Fruit fly (Drosophila melanogaster) whole organism, wandering third instar larva: Measurements from ENCODE around the gene cmet.
A peak's percentile ranks its signal among the peaks of the same experiment; 100 is the strongest.

Experiments
- Abd-B ChIP-seq: fragments of >200 bp; optimal IDR thresholded peaks from 2 replicates; lab custom pipeline; 2017; ENCODE audit warnings: missing biosample characterization, missing genetic modification characterization
- CG32264 ChIP-seq: fragments of 200-800 bp; sonication (Bioruptor generic); optimal IDR thresholded peaks from 2 replicates; lab custom pipeline; 2016; ENCODE audit warnings: missing biosample characterization, missing genetic modification characterization
- CG9705 ChIP-seq: fragments of 200-800 bp; sonication (Bioruptor generic); optimal IDR thresholded peaks from 2 replicates; lab custom pipeline; 2018; ENCODE audit warnings: missing biosample characterization, mild to moderate bottlenecking, missing genetic modification characterization
- CrebA ChIP-seq: fragments of 200-800 bp; sonication (Bioruptor generic); optimal IDR thresholded peaks from 2 replicates; lab custom pipeline; 2016; ENCODE audit warnings: missing biosample characterization, mild to moderate bottlenecking, missing genetic modification characterization, borderline replicate concordance
- Dfd ChIP-seq: fragments of >200 bp; optimal IDR thresholded peaks from 2 replicates; lab custom pipeline; 2017; ENCODE audit warnings: missing biosample characterization, missing genetic modification characterization
- Dif ChIP-seq: fragments of 200-275, 200-300 bp; sonication (Bioruptor generic); optimal IDR thresholded peaks from 2 replicates; lab custom pipeline; 2018; ENCODE audit warnings: missing biosample characterization, missing genetic modification characterization; ENCODE audit not compliant: partially characterized antibody
- GATAd ChIP-seq: sonication (Bioruptor generic); optimal IDR thresholded peaks from 2 replicates; lab custom pipeline; 2016; ENCODE audit warnings: missing biosample characterization, missing genetic modification characterization
- HLH106 ChIP-seq: fragments of 200-800 bp; optimal IDR thresholded peaks from 3 replicates; lab custom pipeline; 2019; ENCODE audit warnings: missing biosample characterization, mild to moderate bottlenecking, missing genetic modification characterization, moderate library complexity
- Hnf4 ChIP-seq: fragments of 200-800 bp; sonication (Bioruptor generic); optimal IDR thresholded peaks from 2 replicates; lab custom pipeline; 2016; ENCODE audit warnings: missing biosample characterization, mild to moderate bottlenecking, missing genetic modification characterization
- Hr78 ChIP-seq: fragments of >200 bp; optimal IDR thresholded peaks from 2 replicates; lab custom pipeline; 2017; ENCODE audit warnings: missing biosample characterization, missing genetic modification characterization
- Hr83 ChIP-seq: fragments of 200-300 bp; sonication (Bioruptor generic); optimal IDR thresholded peaks from 2 replicates; lab custom pipeline; 2016; ENCODE audit warnings: missing biosample characterization, mild to moderate bottlenecking, missing genetic modification characterization, moderate library complexity; ENCODE audit not compliant: poor library complexity, severe bottlenecking
- Jra ChIP-seq: sonication (Bioruptor generic); optimal IDR thresholded peaks from 2 replicates; lab custom pipeline; 2016; ENCODE audit warnings: missing biosample characterization, missing genetic modification characterization
- Mio ChIP-seq: sonication (Bioruptor generic); optimal IDR thresholded peaks from 2 replicates; lab custom pipeline; 2016; ENCODE audit warnings: missing biosample characterization, missing genetic modification characterization
- Myc ChIP-seq: fragments of >200 bp; optimal IDR thresholded peaks from 2 replicates; lab custom pipeline; 2017
- N ChIP-seq: fragments of >200 bp; optimal IDR thresholded peaks from 2 replicates; lab custom pipeline; 2018; ENCODE audit warnings: missing biosample characterization, missing external identifiers, missing genetic modification characterization
- OdsH ChIP-seq: fragments of 200-800 bp; sonication (Bioruptor generic); optimal IDR thresholded peaks from 2 replicates; lab custom pipeline; 2016; ENCODE audit warnings: missing biosample characterization, mild to moderate bottlenecking, missing genetic modification characterization
- Rel ChIP-seq, 2 experiments: fragments of 200-800 bp; sonication (Bioruptor generic) in 1 of 2; optimal IDR thresholded peaks; 2 replicates in 1 of 2; 3 replicates in 1 of 2; lab custom pipeline; 2016 to 2019; ENCODE audit warnings: mild to moderate bottlenecking in 2 of 2, missing biosample characterization in 2 of 2, missing genetic modification characterization in 2 of 2, moderate library complexity in 1 of 2
- Sp1 ChIP-seq: fragments of 200-800 bp; sonication (Bioruptor generic); optimal IDR thresholded peaks from 3 replicates; lab custom pipeline; 2019; ENCODE audit warnings: missing biosample characterization, mild to moderate bottlenecking, missing genetic modification characterization, moderate library complexity
- Vsx2 ChIP-seq: fragments of 200-300, 225-300 bp; sonication (Bioruptor generic); optimal IDR thresholded peaks from 2 replicates; lab custom pipeline; 2018; ENCODE audit warnings: missing biosample characterization, missing genetic modification characterization; ENCODE audit not compliant: partially characterized antibody
- br ChIP-seq: fragments of 200-800 bp; sonication (Bioruptor generic); optimal IDR thresholded peaks from 2 replicates; lab custom pipeline; 2016; ENCODE audit warnings: missing biosample characterization, missing genetic modification characterization
- brk ChIP-seq: fragments of 200-800 bp; sonication (Bioruptor generic); optimal IDR thresholded peaks from 2 replicates; lab custom pipeline; 2016; ENCODE audit warnings: missing biosample characterization, mild to moderate bottlenecking, missing genetic modification characterization
- dl ChIP-seq, 2 experiments: fragments of 175-275, 200-275 bp in 1 of 2; fragments of 200-275 bp in 1 of 2; sonication (Bioruptor generic); optimal IDR thresholded peaks; lab custom pipeline; 2018; ENCODE audit warnings: mild to moderate bottlenecking in 2 of 2, missing biosample characterization in 2 of 2, missing genetic modification characterization in 2 of 2, moderate library complexity in 2 of 2; ENCODE audit not compliant: partially characterized antibody in 2 of 2, insufficient read depth in 1 of 2
- dmrt93B ChIP-seq: fragments of 200-800 bp; sonication (Bioruptor generic); optimal IDR thresholded peaks from 2 replicates; lab custom pipeline; 2018; ENCODE audit warnings: missing biosample characterization, mild to moderate bottlenecking, missing genetic modification characterization
- dsf ChIP-seq: sonication (Bioruptor generic); optimal IDR thresholded peaks from 2 replicates; lab custom pipeline; 2016; ENCODE audit warnings: missing biosample characterization, missing genetic modification characterization, borderline replicate concordance
- ey ChIP-seq: fragments of 200-800 bp; sonication (Bioruptor generic); optimal IDR thresholded peaks from 2 replicates; lab custom pipeline; 2016; ENCODE audit warnings: missing biosample characterization, missing genetic modification characterization
- foxo ChIP-seq, 2 experiments: fragments of 200-800 bp; sonication (Bioruptor generic); optimal IDR thresholded peaks; 2 replicates in 1 of 2; 3 replicates in 1 of 2; lab custom pipeline; 2016 to 2017; ENCODE audit warnings: missing biosample characterization in 2 of 2, missing genetic modification characterization in 2 of 2
- fru ChIP-seq: fragments of 200-800 bp; sonication (Bioruptor generic); optimal IDR thresholded peaks from 3 replicates; lab custom pipeline; 2016; ENCODE audit warnings: missing biosample characterization, mild to moderate bottlenecking, missing genetic modification characterization
- h ChIP-seq: fragments of 200-800 bp; sonication (Bioruptor generic); optimal IDR thresholded peaks from 3 replicates; lab custom pipeline; 2016; ENCODE audit warnings: missing biosample characterization, mild to moderate bottlenecking, missing genetic modification characterization
- jim ChIP-seq: fragments of 175-275, 200-325 bp; sonication (Bioruptor generic); optimal IDR thresholded peaks from 2 replicates; lab custom pipeline; 2016; ENCODE audit warnings: missing biosample characterization, mild to moderate bottlenecking, missing genetic modification characterization
- lola ChIP-seq: fragments of >200 bp; optimal IDR thresholded peaks from 2 replicates; lab custom pipeline; 2017; ENCODE audit warnings: missing biosample characterization, missing genetic modification characterization
- pan ChIP-seq: fragments of >200 bp; optimal IDR thresholded peaks from 2 replicates; lab custom pipeline; 2017
- psq ChIP-seq: fragments of 200-800 bp; sonication (Bioruptor generic); optimal IDR thresholded peaks from 3 replicates; lab custom pipeline; 2017; ENCODE audit warnings: missing biosample characterization, mild to moderate bottlenecking, missing genetic modification characterization, moderate library complexity
- rgr ChIP-seq: fragments of 200-800 bp; sonication (Bioruptor generic); optimal IDR thresholded peaks from 3 replicates; lab custom pipeline; 2016; ENCODE audit warnings: missing biosample characterization, mild to moderate bottlenecking, missing genetic modification characterization
- sage ChIP-seq: fragments of 200-800 bp; sonication (Bioruptor generic); optimal IDR thresholded peaks from 2 replicates; lab custom pipeline; 2016; ENCODE audit warnings: missing biosample characterization, mild to moderate bottlenecking, missing genetic modification characterization
- sv ChIP-seq: fragments of 200-800 bp; sonication (Bioruptor generic); optimal IDR thresholded peaks from 3 replicates; lab custom pipeline; 2016; ENCODE audit warnings: missing biosample characterization, missing genetic modification characterization
- tai ChIP-seq: sonication (Bioruptor generic); optimal IDR thresholded peaks from 2 replicates; lab custom pipeline; 2016; ENCODE audit warnings: missing biosample characterization, missing genetic modification characterization
- usp ChIP-seq: fragments of >200 bp; optimal IDR thresholded peaks from 2 replicates; lab custom pipeline; 2017; ENCODE audit warnings: missing biosample characterization, missing genetic modification characterization
- woc ChIP-seq: sonication (Bioruptor generic); optimal IDR thresholded peaks from 2 replicates; lab custom pipeline; 2016; ENCODE audit warnings: missing biosample characterization, mild to moderate bottlenecking, missing genetic modification characterization

cmet gene

DNA sequence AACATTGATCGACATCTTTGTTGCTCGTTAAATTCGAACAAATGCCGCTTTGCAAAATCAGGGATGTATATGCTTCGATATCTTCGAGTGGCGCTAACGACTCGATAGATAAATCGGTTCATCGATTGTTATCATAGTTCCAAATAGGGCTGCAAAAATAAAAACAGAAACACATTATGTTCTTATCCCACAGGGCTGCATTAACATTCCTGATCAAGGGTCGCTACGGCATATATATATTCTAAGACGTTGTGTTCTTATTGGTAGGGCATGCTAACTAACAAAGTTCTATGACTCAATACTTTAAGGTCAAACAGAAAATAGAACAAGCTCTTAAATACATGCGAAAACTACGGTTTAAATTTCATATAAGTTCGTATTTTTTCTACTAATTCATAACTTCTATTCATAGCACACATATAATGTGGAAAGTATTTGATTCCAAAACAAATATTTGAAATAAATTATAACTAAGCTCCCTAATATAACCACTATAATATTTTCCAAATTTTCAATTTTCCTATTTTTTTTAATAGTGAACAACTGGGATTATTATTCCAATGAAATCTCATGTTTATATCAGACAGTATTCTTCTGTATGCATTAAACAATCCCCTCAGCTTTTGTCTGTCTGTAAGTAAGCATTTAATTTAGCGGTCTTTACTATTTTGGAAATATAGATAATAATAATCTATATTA, at the start of gene cmet:
cmet (minus strand) TSS at position 70 of the 699 bp plus-strand sequence.
- TF ChIP-seq fru (GFP tag; lab: Kevin White, UChicago) (no peak), CG32264 (no peak), lola (no peak), pan (lab: Kevin White, UChicago) (no peak), brk (GFP tag; lab: Kevin White, UChicago) (no peak), Dif (GFP tag; lab: Kevin White, UChicago) (peak; percentile 43), dmrt93B (GFP tag; lab: Kevin White, UChicago) (peak; percentile 3), CG9705 (no peak), dsf (GFP tag; lab: Kevin White, UChicago) (no peak), sage (GFP tag; lab: Kevin White, UChicago) (no peak), Rel (GFP tag; optimal IDR thresholded peaks at IDR 0.05; lab: Kevin White, UChicago) (no peak), Rel (tag; optimal IDR thresholded peaks at IDR 0.05; lab: Kevin White, UChicago) (no peak), sv (peak; percentile 64), CrebA (GFP tag; lab: Kevin White, UChicago) (no peak), Jra (GFP tag; lab: Kevin White, UChicago) (no peak), ey (GFP tag; lab: Kevin White, UChicago) (peak; percentile 35), br (GFP tag; lab: Kevin White, UChicago) (peak; percentile 34), psq (GFP tag; lab: Kevin White, UChicago) (peak; percentile 18), Vsx2 (GFP tag; lab: Kevin White, UChicago) (no peak), Myc (no peak), Abd-B (GFP tag; lab: Kevin White, UChicago) (no peak), HLH106 (tag; lab: Kevin White, UChicago) (no peak), h (peak; percentile 28), Hr83 (GFP tag; lab: Kevin White, UChicago) (no peak), OdsH (GFP tag; lab: Kevin White, UChicago) (no peak), Hnf4 (GFP tag; lab: Kevin White, UChicago) (peak; percentile 67), GATAd (GFP tag; lab: Kevin White, UChicago) (no peak), Sp1 (GFP tag; lab: Kevin White, UChicago) (no peak), Dfd (GFP tag; lab: Kevin White, UChicago) (no peak), Mio (GFP tag; lab: Kevin White, UChicago) (no peak), N (peak; percentile 91), usp (GFP tag; lab: Kevin White, UChicago) (no peak), jim (GFP tag; lab: Kevin White, UChicago) (no peak), Hr78 (peak; percentile 50), woc (GFP tag; lab: Kevin White, UChicago) (peak; percentile 65), dl (GFP tag; optimal IDR thresholded peaks at IDR 0.05; lab: Kevin White, UChicago; ENCODE audit: insufficient read depth in 1 of 2, partially characterized antibody in 2 of 2) (no peak), foxo (GFP tag; optimal IDR thresholded peaks at IDR 0.05; lab: Kevin White, UChicago) (peak in 1 of 2 experiments; percentile 36), tai (GFP tag; lab: Kevin White, UChicago) (no peak), rgr (GFP tag; lab: Kevin White, UChicago) (no peak)
- TF ChIP-seq, all 38 proteins: peak for 12

DNA sequence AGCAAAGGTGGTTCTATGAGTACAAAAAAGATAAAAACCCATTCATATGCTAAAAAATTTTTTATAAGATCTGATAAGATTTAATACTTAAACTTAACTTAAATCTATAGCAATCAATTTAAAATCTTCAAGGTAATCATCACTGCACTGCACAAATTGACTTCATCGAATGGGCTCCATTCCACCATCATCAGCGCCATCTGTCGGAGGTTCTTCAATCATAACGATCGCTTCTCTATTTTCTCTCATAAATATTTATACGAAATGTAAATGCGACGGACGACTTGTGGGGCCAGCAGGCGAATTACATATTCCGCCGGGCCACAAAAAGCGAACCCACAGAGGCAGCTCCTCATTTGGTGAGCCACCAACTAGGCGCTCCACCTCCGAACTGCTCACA, 49.7 kb upstream of the cmet start:
- no peak for TF ChIP-seq N
- TF ChIP-seq Mio (GFP tag; lab: Kevin White, UChicago), result no peak
- no peak for TF ChIP-seq jim (GFP tag; lab: Kevin White, UChicago)
- TF ChIP-seq h, result no peak
- no peak for TF ChIP-seq Dfd (GFP tag; lab: Kevin White, UChicago)
- no peak for TF ChIP-seq Hr83 (GFP tag; lab: Kevin White, UChicago)
- TF ChIP-seq pan (lab: Kevin White, UChicago), result no peak
- no peak for TF ChIP-seq OdsH (GFP tag; lab: Kevin White, UChicago)
- no peak for TF ChIP-seq Hnf4 (GFP tag; lab: Kevin White, UChicago)
- TF ChIP-seq Hr78, result no peak
- TF ChIP-seq Jra (GFP tag; lab: Kevin White, UChicago), result no peak
- TF ChIP-seq fru (GFP tag; lab: Kevin White, UChicago), result no peak
- no peak for TF ChIP-seq brk (GFP tag; lab: Kevin White, UChicago)
- TF ChIP-seq Dif (GFP tag; lab: Kevin White, UChicago), result no peak
